Fruit fly (Drosophila melanogaster): ENCODE measurements around the gene bou.

DNA sequence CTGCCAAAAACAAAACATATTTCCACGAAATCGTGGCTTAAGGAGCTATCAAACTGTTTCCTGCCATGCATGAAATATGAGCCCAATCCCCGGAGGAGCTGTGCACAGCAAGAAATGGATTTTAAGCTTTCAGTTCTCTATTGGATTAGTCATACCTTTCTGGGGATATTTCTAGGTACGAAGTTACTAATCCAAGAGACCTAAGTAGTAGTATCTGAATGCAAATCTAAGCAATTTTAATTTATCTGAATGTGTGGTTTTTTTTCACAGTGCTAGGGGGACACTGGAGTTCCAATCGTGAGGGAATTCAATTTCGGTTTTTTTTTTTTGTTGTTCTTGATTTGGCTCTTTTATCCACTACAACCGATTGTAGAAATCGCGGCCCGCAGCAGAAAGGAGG lies 9.9 kb upstream of the bou start:
- TF ChIP-seq EcR (GFP tag; optimal IDR thresholded peaks at IDR 0.05): no peak
- no peak for TF ChIP-seq usp (GFP tag; optimal IDR thresholded peaks at IDR 0.05)
- TF ChIP-seq CG8478 (optimal IDR thresholded peaks at IDR 0.05): no peak

Data from whole organism.